Fruit fly (Drosophila melanogaster): ENCODE results near the gene CG11786.

DNA sequence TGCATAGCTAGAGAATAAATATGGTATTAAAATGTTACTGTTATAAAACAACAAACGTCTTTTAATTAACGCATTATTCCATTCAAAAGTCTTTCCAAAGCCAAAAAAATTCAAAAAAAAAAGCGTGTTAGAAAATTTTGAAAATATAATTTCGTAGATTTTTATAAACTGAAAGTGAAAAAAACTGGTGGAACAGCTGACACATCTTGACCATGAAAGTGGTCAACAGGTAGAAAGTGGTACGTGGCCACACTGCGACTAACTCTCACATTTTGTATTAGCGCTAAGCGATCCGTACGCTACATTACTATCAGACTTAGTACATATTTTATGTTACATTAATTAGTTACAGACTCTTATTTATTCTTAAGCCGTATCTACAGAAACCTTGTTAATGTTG lies 24.7 kb downstream of the CG11786 start, which contains the start of gene CG11836:
- no peak for TF ChIP-seq Myc (optimal IDR thresholded peaks at IDR 0.05)
- no peak for TF ChIP-seq Vsx2 (GFP tag; optimal IDR thresholded peaks at IDR 0.05; ENCODE audit: partially characterized antibody)
- TF ChIP-seq pan (optimal IDR thresholded peaks at IDR 0.05), result no peak
- no peak for TF ChIP-seq psq (GFP tag; optimal IDR thresholded peaks at IDR 0.05)
- no peak for TF ChIP-seq lola (GFP tag; optimal IDR thresholded peaks at IDR 0.05)
- TF ChIP-seq woc (GFP tag; optimal IDR thresholded peaks at IDR 0.05), result no peak
- no peak for TF ChIP-seq GATAd (GFP tag; optimal IDR thresholded peaks at IDR 0.05)
- no peak for TF ChIP-seq br (GFP tag; optimal IDR thresholded peaks at IDR 0.05)
- no peak for TF ChIP-seq Hr78 (GFP tag; optimal IDR thresholded peaks at IDR 0.05)
- no peak for TF ChIP-seq sage (GFP tag; optimal IDR thresholded peaks at IDR 0.05)
- no peak for TF ChIP-seq Hnf4 (GFP tag; optimal IDR thresholded peaks at IDR 0.05)
- TF ChIP-seq sv (GFP tag; optimal IDR thresholded peaks at IDR 0.05), result no peak
- TF ChIP-seq brk (GFP tag; optimal IDR thresholded peaks at IDR 0.05), result no peak
